Fruit fly (Drosophila melanogaster) S2 (cell line): ENCODE data around the gene CG12640.

Experiments used
- CG8478 ChIP-seq: fragments of >200 bp; optimal IDR thresholded peaks from 2 replicates; lab custom pipeline; 2018
- CTCF ChIP-seq, 2 experiments: fragments of >200 bp; optimal IDR thresholded peaks; 2 replicates each; lab custom pipeline; 2018

DNA sequence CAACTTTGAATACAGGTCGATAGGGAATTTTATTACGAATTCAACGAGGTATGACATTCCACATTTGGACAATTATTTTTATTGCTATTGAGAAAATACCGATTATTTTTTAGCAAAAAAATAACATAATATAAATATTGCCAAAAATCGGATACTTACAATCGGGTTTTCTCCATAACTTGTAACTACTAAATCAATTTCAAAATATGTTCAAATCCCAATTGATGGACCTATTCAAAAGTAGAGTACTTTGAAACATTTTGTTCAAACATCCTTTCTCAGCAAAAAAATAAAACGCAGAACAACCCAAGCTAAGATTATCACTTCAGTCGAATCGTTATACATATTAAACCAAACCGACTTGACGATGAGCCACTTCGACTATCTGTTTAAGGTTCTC is 15.5 kb downstream of the CG12640 start, which contains the start of gene RabX2:
- TF ChIP-seq CG8478 (lab: Kevin White, UChicago) (no peak), CTCF (optimal IDR thresholded peaks at IDR 0.05; lab: Kevin White, UChicago) (no peak)
